Worm (Caenorhabditis elegans): ENCODE data around the gene F44G4.7.

F44G4.7 gene

ce11 chrII:8992780-8993179, 12.2 kb downstream of the F44G4.7 start, which contains the start of gene ooc-5:
Gene ooc-5, plus strand, starts transcription at chrII:8993160.
- TF ChIP-seq lsy-2 (tag; optimal IDR thresholded peaks at IDR 0.05), result peak; percentile 33 to 96
- no peak for TF ChIP-seq unc-39 (tag; optimal IDR thresholded peaks at IDR 0.05)
- TF ChIP-seq dmd-4 (tag; optimal IDR thresholded peaks at IDR 0.05), result no peak
- peak; percentile 18 for TF ChIP-seq C34F6.9 (tag; optimal IDR thresholded peaks at IDR 0.05)
- no peak for TF ChIP-seq mdl-1 (tag; optimal IDR thresholded peaks at IDR 0.05)
- TF ChIP-seq fos-1 (tag; optimal IDR thresholded peaks at IDR 0.05), result no peak
- no peak for TF ChIP-seq Y55F3AM.14 (GFP tag; optimal IDR thresholded peaks at IDR 0.05)
- no peak for TF ChIP-seq nhr-21 (tag; optimal IDR thresholded peaks at IDR 0.05)
- TF ChIP-seq lin-11 (tag; optimal IDR thresholded peaks at IDR 0.05), result no peak
- TF ChIP-seq snpc-4 (tag; optimal IDR thresholded peaks at IDR 0.05), result no peak
- peak; percentile 52 for TF ChIP-seq unc-55 (GFP tag; optimal IDR thresholded peaks at IDR 0.05)

ce11 chrII:8991602-8992001, 13.4 kb downstream of the F44G4.7 start:
- TF ChIP-seq ZK546.5 (tag; optimal IDR thresholded peaks at IDR 0.05) (no peak), fos-1 (tag; optimal IDR thresholded peaks at IDR 0.05) (peak; percentile 91), alr-1 (tag; optimal IDR thresholded peaks at IDR 0.05) (no peak)

- TF ChIP-seq peb-1 (tag; optimal IDR thresholded peaks at IDR 0.05) (no peak), aly-2 (tag; optimal IDR thresholded peaks at IDR 0.05) (no peak), snpc-4 (tag; optimal IDR thresholded peaks at IDR 0.05) (no peak), nhr-10 (tag; optimal IDR thresholded peaks at IDR 0.05) (no peak), alr-1 (tag; optimal IDR thresholded peaks at IDR 0.05) (no peak), C34F6.9 (tag; optimal IDR thresholded peaks at IDR 0.05) (no peak), nhr-12 (tag; optimal IDR thresholded peaks at IDR 0.05) (no peak), mdl-1 (tag; optimal IDR thresholded peaks at IDR 0.05) (no peak), zag-1 (tag; optimal IDR thresholded peaks at IDR 0.05) (no peak), gmeb-1 (tag; optimal IDR thresholded peaks at IDR 0.05) (no peak), ceh-82 (tag; optimal IDR thresholded peaks at IDR 0.05) (no peak), ztf-1 (GFP tag; conservative IDR thresholded peaks at IDR 0.05) (no peak), unc-55 (GFP tag; optimal IDR thresholded peaks at IDR 0.05) (no peak), elt-3 (tag; optimal IDR thresholded peaks at IDR 0.05) (no peak), lsy-2 (tag; optimal IDR thresholded peaks at IDR 0.05) (no peak), ceh-16 (tag; optimal IDR thresholded peaks at IDR 0.05) (no peak), ztf-11 (tag; optimal IDR thresholded peaks at IDR 0.05) (no peak), lin-39 (tag; optimal IDR thresholded peaks at IDR 0.05) (no peak), nhr-23 (tag; optimal IDR thresholded peaks at IDR 0.05) (no peak)
Measured at ce11 chrII:8990267-8990666, 14.7 kb downstream of the F44G4.7 start.

ce11 chrII:8989444-8989843, 15.5 kb downstream of the F44G4.7 start, which contains the start of gene C18E9.9:
Gene C18E9.9, minus strand, starts transcription at chrII:8989544.
- no peak for TF ChIP-seq ztf-1 (GFP tag; conservative IDR thresholded peaks at IDR 0.05)
- no peak for TF ChIP-seq elt-1 (tag; optimal IDR thresholded peaks at IDR 0.05)
- no peak for TF ChIP-seq dmd-4 (tag; optimal IDR thresholded peaks at IDR 0.05)
- TF ChIP-seq gmeb-1 (tag; optimal IDR thresholded peaks at IDR 0.05), result no peak
- no peak for TF ChIP-seq nhr-21 (tag; optimal IDR thresholded peaks at IDR 0.05)
- TF ChIP-seq ceh-16 (tag; optimal IDR thresholded peaks at IDR 0.05), result no peak
- TF ChIP-seq lsy-2 (tag; optimal IDR thresholded peaks at IDR 0.05), result no peak
- TF ChIP-seq peb-1 (tag; optimal IDR thresholded peaks at IDR 0.05), result no peak
- no peak for TF ChIP-seq lin-13 (GFP tag; optimal IDR thresholded peaks at IDR 0.05)
- no peak for TF ChIP-seq R02D3.7 (tag; optimal IDR thresholded peaks at IDR 0.05)
- no peak for TF ChIP-seq lin-39 (tag; optimal IDR thresholded peaks at IDR 0.05)
- TF ChIP-seq nhr-11 (tag; optimal IDR thresholded peaks at IDR 0.05), result no peak
- TF ChIP-seq zag-1 (tag; optimal IDR thresholded peaks at IDR 0.05), result no peak
- no peak for TF ChIP-seq elt-3 (tag; optimal IDR thresholded peaks at IDR 0.05)
- no peak for TF ChIP-seq ztf-11 (tag; optimal IDR thresholded peaks at IDR 0.05)
- TF ChIP-seq Y55F3AM.14 (GFP tag; optimal IDR thresholded peaks at IDR 0.05), result no peak
- TF ChIP-seq aly-2 (tag; optimal IDR thresholded peaks at IDR 0.05), result no peak

ce11 chrII:8987962-8988361, 17.0 kb downstream of the F44G4.7 start, which contains the start of gene C18E9.8:
Gene C18E9.8, minus strand, starts transcription at chrII:8988062.
- TF ChIP-seq elt-3 (tag; optimal IDR thresholded peaks at IDR 0.05), result no peak
- peak; percentile 7 for TF ChIP-seq nhr-129 (tag; optimal IDR thresholded peaks at IDR 0.05)

- TF ChIP-seq ama-1 (optimal IDR thresholded peaks at IDR 0.05) (no peak), mab-5 (tag; optimal IDR thresholded peaks at IDR 0.05) (no peak), lin-11 (tag; optimal IDR thresholded peaks at IDR 0.05) (no peak), peb-1 (tag; optimal IDR thresholded peaks at IDR 0.05) (no peak), nhr-21 (tag; optimal IDR thresholded peaks at IDR 0.05) (no peak), mbf-1 (tag; optimal IDR thresholded peaks at IDR 0.05) (no peak)
Measured at ce11 chrII:8982683-8983082, 22.3 kb downstream of the F44G4.7 start, which contains the start of gene C18E9.7. Gene C18E9.7, minus strand, starts transcription at chrII:8982783.

Measured in whole organism, L2 larva.